Fruit fly (Drosophila melanogaster): ENCODE results near the gene BobA.

The BobA gene

DNA sequence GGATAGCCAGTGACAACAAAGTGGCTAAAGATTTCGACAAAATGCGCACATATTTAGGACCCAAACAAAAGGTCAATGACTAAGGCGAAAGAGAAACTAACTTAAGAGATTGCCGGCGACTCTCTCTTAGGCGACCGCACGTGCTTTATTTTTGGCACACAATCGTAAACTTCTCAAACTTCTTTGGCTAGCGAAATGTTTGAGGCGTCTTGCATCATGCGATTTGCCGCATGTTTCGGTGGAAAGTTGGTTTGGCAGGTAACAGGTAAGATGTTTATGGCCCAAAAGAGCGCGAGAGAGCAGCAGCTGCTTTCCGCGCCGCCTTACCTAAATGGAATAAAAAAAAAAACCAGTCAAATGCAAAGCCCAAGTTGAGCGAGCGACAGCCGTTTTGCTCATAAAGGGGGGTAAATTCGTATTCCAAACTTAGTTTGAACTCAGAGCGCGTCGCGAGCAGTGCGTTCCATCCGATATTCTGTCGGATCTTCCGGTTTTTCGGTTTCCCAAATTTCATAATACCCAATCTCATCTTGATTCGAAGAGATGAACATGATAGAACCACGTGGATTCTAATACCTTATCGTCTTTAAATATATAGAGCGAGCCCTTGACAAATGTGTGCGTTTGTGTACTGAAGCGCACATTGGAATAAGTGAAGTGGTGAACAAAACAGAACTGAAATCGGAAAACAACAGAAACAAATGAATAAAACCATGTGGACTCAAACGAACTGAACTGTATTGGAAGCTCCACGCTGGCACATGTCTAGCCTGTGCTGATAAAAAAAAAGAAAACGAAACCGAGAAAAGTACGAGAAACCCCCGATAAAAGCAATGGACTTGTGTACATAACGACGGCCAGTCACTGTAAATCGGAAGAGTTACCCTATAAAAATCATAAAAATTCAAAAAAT lies 41.3 kb upstream of the BobA start (continued):
- TF ChIP-seq dsf (GFP tag; optimal IDR thresholded peaks at IDR 0.05; ENCODE audit: borderline replicate concordance) (no peak), rgr (GFP tag; optimal IDR thresholded peaks at IDR 0.05) (no peak), lola (GFP tag; optimal IDR thresholded peaks at IDR 0.05) (no peak), dl (GFP tag; optimal IDR thresholded peaks at IDR 0.05; ENCODE audit: insufficient read depth in 1 of 2, partially characterized antibody in 2 of 2) (peak; percentile 90 to 97), N (GFP tag; optimal IDR thresholded peaks at IDR 0.05) (no peak), Rel (GFP tag; optimal IDR thresholded peaks at IDR 0.05) (no peak), Rel (tag; optimal IDR thresholded peaks at IDR 0.05) (no peak)

DNA sequence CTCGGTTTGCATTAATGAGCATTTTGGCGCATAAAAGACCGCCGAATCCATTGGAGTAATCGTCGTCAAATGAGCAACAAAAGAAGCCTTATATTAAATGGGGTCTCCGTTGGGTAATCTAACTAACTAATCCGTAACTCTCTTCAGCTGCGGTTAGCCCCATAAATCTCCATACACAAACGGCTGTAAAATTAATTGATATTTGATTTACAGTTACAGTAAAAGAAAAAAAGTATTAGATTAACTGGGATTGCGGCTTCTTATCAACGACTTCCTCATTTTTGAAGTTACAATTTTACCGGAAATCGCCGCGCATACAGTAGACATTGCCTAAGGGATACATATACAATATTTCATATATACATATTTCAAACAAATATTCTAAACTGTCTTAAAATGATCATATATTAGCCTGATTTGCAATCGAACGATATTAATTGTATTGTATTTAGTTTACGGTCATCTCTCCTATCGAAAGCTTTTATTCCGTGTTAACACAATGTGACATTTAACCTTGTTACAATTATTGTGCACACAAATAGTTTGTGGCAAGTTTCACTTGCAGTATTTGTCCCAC lies 40.5 kb upstream of the BobA start:
- TF ChIP-seq lola (GFP tag; optimal IDR thresholded peaks at IDR 0.05) (no peak), fru (GFP tag; optimal IDR thresholded peaks at IDR 0.05) (no peak), Mio (GFP tag; optimal IDR thresholded peaks at IDR 0.05) (no peak), ey (GFP tag; optimal IDR thresholded peaks at IDR 0.05) (no peak), dsf (GFP tag; optimal IDR thresholded peaks at IDR 0.05; ENCODE audit: borderline replicate concordance) (no peak), h (GFP tag; optimal IDR thresholded peaks at IDR 0.05) (no peak), psq (GFP tag; optimal IDR thresholded peaks at IDR 0.05) (no peak), dmrt93B (GFP tag; optimal IDR thresholded peaks at IDR 0.05) (no peak), Myc (optimal IDR thresholded peaks at IDR 0.05) (no peak)

DNA sequence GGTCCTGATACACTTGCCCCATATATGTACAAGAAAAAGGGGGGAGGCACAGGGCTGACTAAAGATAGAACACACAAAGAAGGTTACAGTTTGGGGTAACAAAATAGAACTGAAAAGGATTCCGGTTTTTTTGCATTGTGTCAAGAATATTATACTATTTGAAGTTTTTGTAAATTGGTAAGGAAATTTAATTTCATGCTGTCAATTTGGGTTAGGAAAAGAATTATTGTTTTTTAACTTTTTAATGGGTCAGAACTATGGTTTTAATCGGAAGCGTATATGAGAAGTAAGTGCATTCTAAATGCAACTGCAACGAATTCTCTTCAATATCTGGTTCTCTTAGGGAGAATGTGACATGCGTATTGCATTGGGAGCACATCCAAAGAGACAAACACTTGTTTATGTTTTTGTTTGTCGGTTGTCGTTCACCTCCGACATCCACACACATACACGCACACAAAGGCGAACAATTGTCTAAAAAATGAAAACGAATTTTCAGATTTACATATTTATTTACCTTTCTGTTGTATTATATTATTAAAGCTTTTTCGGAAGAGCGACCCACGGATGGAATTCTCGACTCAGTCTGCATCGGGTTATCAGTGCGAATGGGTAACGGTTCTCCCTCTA lies 38.7 kb upstream of the BobA start, which contains the start of gene mnd:
Gene mnd, plus strand, starts transcription at position 580 of the 630 bp plus-strand sequence.
- peak; percentile 2 for TF ChIP-seq fru (GFP tag; optimal IDR thresholded peaks at IDR 0.05)
- TF ChIP-seq h (GFP tag; optimal IDR thresholded peaks at IDR 0.05): peak; percentile 44
- no peak for TF ChIP-seq sv (GFP tag; optimal IDR thresholded peaks at IDR 0.05)
- TF ChIP-seq Myc (optimal IDR thresholded peaks at IDR 0.05): no peak
- no peak for TF ChIP-seq Rel (GFP tag; optimal IDR thresholded peaks at IDR 0.05)
- TF ChIP-seq Rel (tag; optimal IDR thresholded peaks at IDR 0.05): no peak
- TF ChIP-seq usp (GFP tag; optimal IDR thresholded peaks at IDR 0.05): no peak
- no peak for TF ChIP-seq brk (GFP tag; optimal IDR thresholded peaks at IDR 0.05)
- TF ChIP-seq foxo (GFP tag; optimal IDR thresholded peaks at IDR 0.05): peak in 1 of 2 experiments; percentile 24
- TF ChIP-seq Mio (GFP tag; optimal IDR thresholded peaks at IDR 0.05): no peak
- TF ChIP-seq ey (GFP tag; optimal IDR thresholded peaks at IDR 0.05): peak; percentile 13
- no peak for TF ChIP-seq tai (GFP tag; optimal IDR thresholded peaks at IDR 0.05)

DNA sequence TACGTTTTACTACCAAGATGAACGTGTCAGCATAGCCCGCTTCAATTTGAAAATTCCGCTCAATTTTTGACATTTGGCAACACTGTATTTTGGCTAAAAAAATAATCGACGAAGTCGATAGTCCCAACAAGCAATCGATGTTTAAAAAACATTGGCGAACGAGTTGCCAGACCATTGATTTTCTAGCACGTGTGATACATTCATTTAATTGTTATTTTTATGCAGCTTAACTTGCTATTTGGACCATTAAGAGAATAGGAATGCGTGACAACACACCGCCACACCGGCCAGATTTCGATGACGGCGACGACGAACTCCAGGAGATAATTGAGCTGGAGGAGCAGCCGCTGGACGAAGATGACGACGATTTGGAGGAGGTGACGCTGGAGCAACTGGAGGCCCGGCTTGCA lies 36.8 kb upstream of the BobA start, which contains the start of gene CG5114:
Gene CG5114, plus strand, starts transcription at position 161 of the 410 bp plus-strand sequence.
- TF ChIP-seq sv (GFP tag; optimal IDR thresholded peaks at IDR 0.05) (peak; percentile 49), HLH106 (tag; optimal IDR thresholded peaks at IDR 0.05) (peak; percentile 34), br (GFP tag; optimal IDR thresholded peaks at IDR 0.05) (peak; percentile 35), Hr83 (GFP tag; optimal IDR thresholded peaks at IDR 0.05; ENCODE audit: poor library complexity, severe bottlenecking) (peak; percentile 62), ey (GFP tag; optimal IDR thresholded peaks at IDR 0.05) (peak; percentile 14), tai (GFP tag; optimal IDR thresholded peaks at IDR 0.05) (peak; percentile 65), CG9705 (GFP tag; optimal IDR thresholded peaks at IDR 0.05) (peak; percentile 30), h (GFP tag; optimal IDR thresholded peaks at IDR 0.05) (peak; percentile 58), GATAd (GFP tag; optimal IDR thresholded peaks at IDR 0.05) (no peak), Rel (GFP tag; optimal IDR thresholded peaks at IDR 0.05) (no peak), Rel (tag; optimal IDR thresholded peaks at IDR 0.05) (no peak), psq (GFP tag; optimal IDR thresholded peaks at IDR 0.05) (no peak), dmrt93B (GFP tag; optimal IDR thresholded peaks at IDR 0.05) (no peak), fru (GFP tag; optimal IDR thresholded peaks at IDR 0.05) (peak; percentile 16), foxo (GFP tag; optimal IDR thresholded peaks at IDR 0.05) (peak in 1 of 2 experiments; percentile 46), Myc (optimal IDR thresholded peaks at IDR 0.05) (peak; percentile 42), brk (GFP tag; optimal IDR thresholded peaks at IDR 0.05) (peak; percentile 31), rgr (GFP tag; optimal IDR thresholded peaks at IDR 0.05) (peak; percentile 48), Hnf4 (GFP tag; optimal IDR thresholded peaks at IDR 0.05) (peak; percentile 73)

DNA sequence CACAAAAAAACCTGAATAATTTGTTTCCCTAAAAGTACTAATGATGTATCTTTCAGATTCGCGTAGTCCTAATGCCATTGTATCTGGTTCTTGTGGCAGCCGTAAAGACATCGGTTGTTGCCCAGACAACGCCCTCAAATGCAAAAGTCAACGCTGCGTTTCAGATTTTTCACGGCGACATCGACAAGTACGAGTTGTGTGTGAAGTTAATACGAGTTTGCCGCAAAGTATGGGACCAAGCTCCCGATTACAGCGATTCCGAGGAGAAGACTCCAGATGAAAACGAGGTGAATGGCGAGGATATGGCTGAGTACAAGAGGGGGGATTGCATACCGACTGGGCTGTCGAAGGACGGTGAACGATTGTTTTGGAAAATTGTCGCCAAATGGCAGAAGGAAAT lies 34.1 kb upstream of the BobA start:
- TF ChIP-seq jim (GFP tag; optimal IDR thresholded peaks at IDR 0.05) (no peak), Sp1 (GFP tag; optimal IDR thresholded peaks at IDR 0.05) (no peak), Myc (optimal IDR thresholded peaks at IDR 0.05) (no peak), rgr (GFP tag; optimal IDR thresholded peaks at IDR 0.05) (no peak), dl (GFP tag; optimal IDR thresholded peaks at IDR 0.05; ENCODE audit: insufficient read depth in 1 of 2, partially characterized antibody in 2 of 2) (no peak), woc (GFP tag; optimal IDR thresholded peaks at IDR 0.05) (no peak), CG32264 (GFP tag; optimal IDR thresholded peaks at IDR 0.05) (no peak), HLH106 (tag; optimal IDR thresholded peaks at IDR 0.05) (no peak), Jra (GFP tag; optimal IDR thresholded peaks at IDR 0.05) (no peak)

All from whole organism, wandering third instar larva.